Worm (Caenorhabditis elegans) whole organism, L2 larva: ENCODE data around the gene nhr-232.

Experiments
- C34F6.9 ChIP-seq: fragments of 150-350 bp; optimal IDR thresholded peaks from 2 replicates; lab custom pipeline; 2014; ENCODE audit warnings: missing biosample characterization, missing genetic modification characterization
- F13H6.1 ChIP-seq: sonication (generic microtip); optimal IDR thresholded peaks from 2 replicates; lab custom pipeline; 2016; ENCODE audit warnings: missing genetic modification characterization, missing compliant biosample characterization
- R02D3.7 ChIP-seq: fragments of 150-350 bp; optimal IDR thresholded peaks from 2 replicates; lab custom pipeline; 2014; ENCODE audit warnings: missing biosample characterization, missing genetic modification characterization
- Y55F3AM.14 ChIP-seq: fragments of 200-800 bp; sonication (Bioruptor generic); optimal IDR thresholded peaks from 2 replicates; lab custom pipeline; 2018; ENCODE audit warnings: mild to moderate bottlenecking, missing genetic modification characterization, missing compliant biosample characterization
- ZK546.5 ChIP-seq: sonication (generic microtip); optimal IDR thresholded peaks from 2 replicates; lab custom pipeline; 2017; ENCODE audit warnings: missing biosample characterization, missing genetic modification characterization
- alr-1 ChIP-seq: fragments of 150-350 bp; optimal IDR thresholded peaks from 2 replicates; lab custom pipeline; 2014; ENCODE audit warnings: missing biosample characterization, missing genetic modification characterization
- aly-2 ChIP-seq: fragments of 150-350 bp; optimal IDR thresholded peaks from 2 replicates; lab custom pipeline; 2014; ENCODE audit warnings: missing biosample characterization, missing genetic modification characterization
- ama-1 ChIP-seq: fragments of 150-350 bp; optimal IDR thresholded peaks from 2 replicates; lab custom pipeline; 2018; ENCODE audit warnings: inconsistent platforms
- blmp-1 ChIP-seq: sonication (generic microtip); optimal IDR thresholded peaks from 2 replicates; lab custom pipeline; 2017; ENCODE audit warnings: missing genetic modification characterization, mild to moderate bottlenecking, missing compliant biosample characterization, antibody characterized with exemption, moderate library complexity; ENCODE audit not compliant: insufficient read depth
- ceh-16 ChIP-seq: fragments of 150-350 bp; optimal IDR thresholded peaks from 2 replicates; lab custom pipeline; 2014; ENCODE audit warnings: missing biosample characterization, missing genetic modification characterization
- ceh-82 ChIP-seq: fragments of 150-350 bp; optimal IDR thresholded peaks from 2 replicates; lab custom pipeline; 2014; ENCODE audit warnings: missing biosample characterization, missing genetic modification characterization
- crh-2 ChIP-seq: sonication (generic microtip); optimal IDR thresholded peaks from 2 replicates; lab custom pipeline; 2017; ENCODE audit warnings: missing biosample characterization, missing genetic modification characterization
- dmd-4 ChIP-seq: sonication (generic microtip); optimal IDR thresholded peaks from 2 replicates; lab custom pipeline; 2017; ENCODE audit warnings: missing biosample characterization, missing genetic modification characterization
- elt-1 ChIP-seq: fragments of 150-350 bp; optimal IDR thresholded peaks from 2 replicates; lab custom pipeline; 2014; ENCODE audit warnings: missing biosample characterization, missing genetic modification characterization
- fos-1 ChIP-seq: fragments of 150-350 bp; optimal IDR thresholded peaks from 2 replicates; lab custom pipeline; 2014; ENCODE audit warnings: missing biosample characterization, missing genetic modification characterization
- gmeb-1 ChIP-seq: fragments of 150-350 bp; optimal IDR thresholded peaks from 2 replicates; lab custom pipeline; 2014; ENCODE audit warnings: missing biosample characterization, missing genetic modification characterization
- lin-11 ChIP-seq: fragments of 150-350 bp; sonication (generic microtip); optimal IDR thresholded peaks from 2 replicates; lab custom pipeline; 2014; ENCODE audit warnings: missing biosample characterization, missing genetic modification characterization, inconsistent platforms, mixed read lengths
- lin-39 ChIP-seq: fragments of 150-350 bp; optimal IDR thresholded peaks from 2 replicates; lab custom pipeline; 2014; ENCODE audit warnings: missing biosample characterization, missing genetic modification reagents, missing genetic modification characterization
- lsy-2 ChIP-seq, 2 experiments: fragments of 150-350 bp in 1 of 2; sonication (generic microtip) in 1 of 2; optimal IDR thresholded peaks; 2 replicates each; lab custom pipeline; 2014 to 2017; ENCODE audit warnings: missing biosample characterization in 2 of 2, missing genetic modification characterization in 2 of 2
- mab-5 ChIP-seq: fragments of 150-350 bp; optimal IDR thresholded peaks from 2 replicates; lab custom pipeline; 2014; ENCODE audit warnings: missing biosample characterization, missing genetic modification characterization
- mbf-1 ChIP-seq: sonication (generic microtip); optimal IDR thresholded peaks from 2 replicates; lab custom pipeline; 2017; ENCODE audit warnings: missing biosample characterization, missing genetic modification characterization
- nhr-11 ChIP-seq: fragments of 150-350 bp; optimal IDR thresholded peaks from 2 replicates; lab custom pipeline; 2014; ENCODE audit warnings: missing biosample characterization, missing genetic modification characterization
- nhr-129 ChIP-seq: fragments of 150-350 bp; optimal IDR thresholded peaks from 2 replicates; lab custom pipeline; 2014; ENCODE audit warnings: missing biosample characterization, missing genetic modification characterization
- nhr-21 ChIP-seq: fragments of 150-350 bp; optimal IDR thresholded peaks from 2 replicates; lab custom pipeline; 2014; ENCODE audit warnings: missing biosample characterization, missing genetic modification characterization
- nhr-237 ChIP-seq: fragments of 150-350 bp; optimal IDR thresholded peaks from 2 replicates; lab custom pipeline; 2014; ENCODE audit warnings: missing biosample characterization, missing genetic modification characterization
- nhr-25 ChIP-seq: fragments of 150-350 bp; sonication (generic microtip); optimal IDR thresholded peaks from 3 replicates; lab custom pipeline; 2014; ENCODE audit warnings: missing biosample characterization, missing genetic modification characterization
- nhr-77 ChIP-seq: fragments of 150-350 bp; optimal IDR thresholded peaks from 2 replicates; lab custom pipeline; 2014; ENCODE audit warnings: missing biosample characterization, missing genetic modification characterization
- peb-1 ChIP-seq: fragments of 150-350 bp; optimal IDR thresholded peaks from 2 replicates; lab custom pipeline; 2014; ENCODE audit warnings: missing biosample characterization, missing genetic modification characterization
- skn-1 ChIP-seq: sonication (generic microtip); optimal IDR thresholded peaks from 2 replicates; lab custom pipeline; 2017; ENCODE audit warnings: missing biosample characterization, missing genetic modification characterization
- sma-3 ChIP-seq: sonication (generic microtip); optimal IDR thresholded peaks from 2 replicates; lab custom pipeline; 2016; ENCODE audit warnings: missing genetic modification reagents, missing genetic modification characterization, missing compliant biosample characterization
- sma-9 ChIP-seq, 2 experiments: fragments of 150-350 bp in 1 of 2; sonication (generic microtip) in 1 of 2; optimal IDR thresholded peaks; 2 replicates each; lab custom pipeline; 2014 to 2016; ENCODE audit warnings: missing genetic modification characterization in 2 of 2, mild to moderate bottlenecking in 1 of 2, missing biosample characterization in 1 of 2, missing compliant biosample characterization in 1 of 2, missing genetic modification reagents in 1 of 2, moderate library complexity in 1 of 2
- unc-39 ChIP-seq: fragments of 150-350 bp; optimal IDR thresholded peaks from 2 replicates; lab custom pipeline; 2014; ENCODE audit warnings: missing biosample characterization, missing genetic modification characterization
- unc-55 ChIP-seq: fragments of 150-350 bp; sonication (generic microtip); optimal IDR thresholded peaks from 3 replicates; lab custom pipeline; 2014; ENCODE audit warnings: missing biosample characterization, missing genetic modification reagents, missing genetic modification characterization
- zag-1 ChIP-seq: fragments of 150-350 bp; optimal IDR thresholded peaks from 2 replicates; lab custom pipeline; 2014; ENCODE audit warnings: missing biosample characterization, missing genetic modification characterization
- ztf-11 ChIP-seq: sonication (generic microtip); optimal IDR thresholded peaks from 2 replicates; lab custom pipeline; 2017; ENCODE audit warnings: missing biosample characterization, missing genetic modification characterization

Gene nhr-232

ce11 chrV:10260460-10260859 is 4.5 kb downstream of the nhr-232 start, which contains the start of gene sri-18:
Gene sri-18, minus strand, starts transcription at chrV:10260560.
- TF ChIP-seq skn-1 (tag; lab: Kevin White, UChicago) (no peak), nhr-77 (tag; lab: Kevin White, UChicago) (no peak), lin-39 (tag; lab: Kevin White, UChicago) (no peak), nhr-237 (tag; lab: Kevin White, UChicago) (no peak), zag-1 (tag; lab: Kevin White, UChicago) (no peak), peb-1 (tag; lab: Kevin White, UChicago) (no peak), mbf-1 (tag; lab: Kevin White, UChicago) (no peak)

- no peak for TF ChIP-seq sma-3
- TF ChIP-seq alr-1 (tag; lab: Kevin White, UChicago): no peak
- no peak for TF ChIP-seq zag-1 (tag; lab: Kevin White, UChicago)
- no peak for TF ChIP-seq fos-1 (tag; lab: Kevin White, UChicago)
- no peak for TF ChIP-seq ceh-16 (tag; lab: Kevin White, UChicago)
- no peak for TF ChIP-seq aly-2 (tag; lab: Kevin White, UChicago)
- no peak for TF ChIP-seq nhr-11
- TF ChIP-seq nhr-21 (tag; lab: Kevin White, UChicago): no peak
- TF ChIP-seq Y55F3AM.14 (GFP tag; lab: Kevin White, UChicago): no peak
- no peak for TF ChIP-seq dmd-4 (tag; lab: Kevin White, UChicago)
- no peak for TF ChIP-seq mab-5 (tag; lab: Kevin White, UChicago)
- TF ChIP-seq nhr-77 (tag; lab: Kevin White, UChicago): no peak
Measured at ce11 chrV:10265019-10265418, 9.0 kb downstream of the nhr-232 start.

ce11 chrV:10266050-10266449 is 10.1 kb downstream of the nhr-232 start:
- TF ChIP-seq nhr-21 (tag; lab: Kevin White, UChicago): no peak
- no peak for TF ChIP-seq gmeb-1 (tag; lab: Kevin White, UChicago)
- TF ChIP-seq aly-2 (tag; lab: Kevin White, UChicago): no peak
- no peak for TF ChIP-seq ama-1
- no peak for TF ChIP-seq elt-1
- TF ChIP-seq dmd-4 (tag; lab: Kevin White, UChicago): no peak
- no peak for TF ChIP-seq ceh-82 (tag; lab: Kevin White, UChicago)
- no peak for TF ChIP-seq ztf-11 (tag; lab: Kevin White, UChicago)
- TF ChIP-seq unc-39: no peak
- TF ChIP-seq nhr-25: no peak
- no peak for TF ChIP-seq lsy-2 (tag; optimal IDR thresholded peaks at IDR 0.05; lab: Kevin White, UChicago)
- TF ChIP-seq lin-11 (tag; lab: Kevin White, UChicago): no peak
- no peak for TF ChIP-seq mbf-1 (tag; lab: Kevin White, UChicago)
- TF ChIP-seq nhr-129 (tag; lab: Kevin White, UChicago): no peak
- no peak for TF ChIP-seq F13H6.1 (tag; lab: Kevin White, UChicago)
- no peak for TF ChIP-seq ceh-16 (tag; lab: Kevin White, UChicago)
- TF ChIP-seq nhr-11: no peak
- no peak for TF ChIP-seq nhr-77 (tag; lab: Kevin White, UChicago)
- TF ChIP-seq zag-1 (tag; lab: Kevin White, UChicago): no peak
- TF ChIP-seq ZK546.5 (tag; lab: Kevin White, UChicago): no peak

- TF ChIP-seq crh-2 (tag; lab: Kevin White, UChicago) (no peak), mbf-1 (tag; lab: Kevin White, UChicago) (no peak), ztf-11 (tag; lab: Kevin White, UChicago) (no peak), R02D3.7 (tag; lab: Kevin White, UChicago) (no peak), nhr-11 (no peak), sma-9 (GFP tag; optimal IDR thresholded peaks at IDR 0.05; lab: Kevin White, UChicago) (no peak), sma-9 (tag; optimal IDR thresholded peaks at IDR 0.05; lab: Kevin White, UChicago) (no peak), lin-11 (tag; lab: Kevin White, UChicago) (no peak), elt-1 (no peak), skn-1 (tag; lab: Kevin White, UChicago) (no peak), C34F6.9 (tag; lab: Kevin White, UChicago) (no peak), gmeb-1 (tag; lab: Kevin White, UChicago) (no peak), lin-39 (tag; lab: Kevin White, UChicago) (no peak), unc-55 (GFP tag; lab: Kevin White, UChicago) (no peak), blmp-1 (tag; lab: Kevin White, UChicago) (no peak)
Measured at ce11 chrV:10270214-10270613, 14.2 kb downstream of the nhr-232 start, which contains the start of gene ric-4. Gene ric-4, minus strand, starts transcription at chrV:10270314.
